Worm (Caenorhabditis elegans) whole organism, mixed stage, embryonic: ENCODE results near the gene timp-1.

Source experiments
- M03D4.4 ChIP-seq: sonication (generic microtip); optimal IDR thresholded peaks from 2 replicates; lab custom pipeline; 2017; ENCODE audit warnings: mild to moderate bottlenecking, missing genetic modification characterization, missing compliant biosample characterization
- bed-3 ChIP-seq: fragments of 200-800 bp; sonication (Bioruptor generic); optimal IDR thresholded peaks from 3 replicates; lab custom pipeline; 2018; ENCODE audit warnings: mild to moderate bottlenecking, missing genetic modification characterization, moderate library complexity, missing compliant biosample characterization
- elt-3 ChIP-seq: fragments of 150-350 bp; optimal IDR thresholded peaks from 2 replicates; lab custom pipeline; 2014; ENCODE audit warnings: missing biosample characterization, missing genetic modification characterization
- ham-2 ChIP-seq: fragments of 200-800 bp; sonication (Bioruptor generic); optimal IDR thresholded peaks from 2 replicates; lab custom pipeline; 2018; ENCODE audit warnings: mild to moderate bottlenecking, missing genetic modification characterization, missing compliant biosample characterization
- lsy-2 ChIP-seq: fragments of 150-350 bp; optimal IDR thresholded peaks from 2 replicates; lab custom pipeline; 2014; ENCODE audit warnings: missing biosample characterization, missing genetic modification characterization
- nhr-237 ChIP-seq: fragments of 150-350 bp; optimal IDR thresholded peaks from 2 replicates; lab custom pipeline; 2014; ENCODE audit warnings: missing biosample characterization, missing genetic modification characterization
- nhr-28 ChIP-seq: fragments of 150-350 bp; optimal IDR thresholded peaks from 2 replicates; lab custom pipeline; 2014; ENCODE audit warnings: missing biosample characterization, missing genetic modification characterization
- snpc-4 ChIP-seq: fragments of 150-350 bp; optimal IDR thresholded peaks from 2 replicates; lab custom pipeline; 2014; ENCODE audit warnings: missing biosample characterization, missing genetic modification characterization
- tbx-8 ChIP-seq: fragments of 200-800 bp; sonication (Bioruptor generic); optimal IDR thresholded peaks from 2 replicates; lab custom pipeline; 2018; ENCODE audit warnings: mild to moderate bottlenecking, missing genetic modification characterization, moderate library complexity, missing compliant biosample characterization
- unc-62 ChIP-seq: fragments of 150-350 bp; optimal IDR thresholded peaks from 2 replicates; lab custom pipeline; 2014; ENCODE audit warnings: missing biosample characterization, missing genetic modification reagents, missing genetic modification characterization

- TF ChIP-seq lsy-2 (tag; lab: Kevin White, UChicago) = no peak
- no peak for TF ChIP-seq unc-62 (GFP tag; lab: Kevin White, UChicago)
- no peak for TF ChIP-seq M03D4.4 (tag; lab: Kevin White, UChicago)
- no peak for TF ChIP-seq ham-2
- TF ChIP-seq elt-3 (tag; lab: Kevin White, UChicago) = no peak
- no peak for TF ChIP-seq nhr-28
- no peak for TF ChIP-seq nhr-237 (tag; lab: Kevin White, UChicago)
- no peak for TF ChIP-seq bed-3 (GFP tag; lab: Kevin White, UChicago)
- no peak for TF ChIP-seq snpc-4 (tag; lab: Kevin White, UChicago)
- no peak for TF ChIP-seq tbx-8 (GFP tag; lab: Kevin White, UChicago)
Measured at ce11 chrV:8247311-8248105, 40.5 kb downstream of the timp-1 start.
